Worm (Caenorhabditis elegans): ENCODE measurements around the gene gtap-2.
A peak's percentile ranks its signal among the peaks of the same experiment; 100 is the strongest.

The gtap-2 gene

DNA sequence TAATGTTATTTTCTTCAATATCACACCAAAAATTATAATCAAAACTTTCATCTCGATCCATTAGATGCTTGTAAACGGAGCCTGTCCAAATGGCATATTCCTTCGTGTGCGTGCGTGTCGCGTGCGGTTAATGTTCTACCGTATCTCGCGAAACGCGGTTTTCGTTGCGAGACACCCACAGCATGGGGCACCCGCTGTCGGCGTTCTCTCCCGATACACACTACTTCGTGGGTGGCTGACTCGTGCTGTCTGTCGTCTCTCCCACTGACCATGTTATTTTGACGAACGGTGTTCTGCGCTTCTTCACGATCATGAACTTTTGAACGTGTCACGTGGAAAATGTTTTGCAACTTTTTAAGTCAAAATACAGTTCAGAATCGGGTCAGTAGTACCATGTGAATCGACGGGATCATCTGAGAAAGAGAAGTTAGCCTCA lies 42.9 kb upstream of the gtap-2 start:
- TF ChIP-seq R02D3.7 (tag; optimal IDR thresholded peaks at IDR 0.05) (peak; percentile 59), ceh-82 (tag; optimal IDR thresholded peaks at IDR 0.05) (peak; percentile 86), ama-1 (optimal IDR thresholded peaks at IDR 0.05) (peak; percentile 95), gmeb-1 (tag; optimal IDR thresholded peaks at IDR 0.05) (peak; percentile 93), lin-13 (GFP tag; optimal IDR thresholded peaks at IDR 0.05) (peak; percentile 97), nhr-25 (tag; optimal IDR thresholded peaks at IDR 0.05) (peak; percentile 98), sma-9 (GFP tag; optimal IDR thresholded peaks at IDR 0.05) (peak; percentile 98), sma-9 (tag; optimal IDR thresholded peaks at IDR 0.05) (no peak), Y55F3AM.14 (GFP tag; optimal IDR thresholded peaks at IDR 0.05) (peak; percentile 99), nhr-11 (tag; optimal IDR thresholded peaks at IDR 0.05) (no peak), zag-1 (tag; optimal IDR thresholded peaks at IDR 0.05) (peak; percentile 94), blmp-1 (tag; optimal IDR thresholded peaks at IDR 0.05; ENCODE audit: insufficient read depth) (peak; percentile 83), crh-2 (tag; optimal IDR thresholded peaks at IDR 0.05) (peak; percentile 99), unc-39 (tag; optimal IDR thresholded peaks at IDR 0.05) (peak; percentile 35), ZK546.5 (tag; optimal IDR thresholded peaks at IDR 0.05) (peak; percentile 91), sem-4 (tag; optimal IDR thresholded peaks at IDR 0.05) (peak; percentile 98), elt-1 (tag; optimal IDR thresholded peaks at IDR 0.05) (peak; percentile 57), ztf-4 (tag; optimal IDR thresholded peaks at IDR 0.05) (peak; percentile 99), sma-3 (GFP tag; optimal IDR thresholded peaks at IDR 0.05) (peak; percentile 100), nhr-12 (tag; optimal IDR thresholded peaks at IDR 0.05) (peak; percentile 61), ztf-11 (tag; optimal IDR thresholded peaks at IDR 0.05) (no peak), peb-1 (tag; optimal IDR thresholded peaks at IDR 0.05) (peak; percentile 21), dmd-4 (tag; optimal IDR thresholded peaks at IDR 0.05) (no peak), nhr-129 (tag; optimal IDR thresholded peaks at IDR 0.05) (peak; percentile 98), lin-11 (tag; optimal IDR thresholded peaks at IDR 0.05) (peak; percentile 98), nhr-21 (tag; optimal IDR thresholded peaks at IDR 0.05) (peak; percentile 98), unc-55 (GFP tag; optimal IDR thresholded peaks at IDR 0.05) (peak; percentile 96), nhr-237 (tag; optimal IDR thresholded peaks at IDR 0.05) (peak; percentile 71), alr-1 (tag; optimal IDR thresholded peaks at IDR 0.05) (no peak), skn-1 (tag; optimal IDR thresholded peaks at IDR 0.05) (peak; percentile 41), fos-1 (tag; optimal IDR thresholded peaks at IDR 0.05) (peak; percentile 96), mbf-1 (tag; optimal IDR thresholded peaks at IDR 0.05) (no peak), mdl-1 (tag; optimal IDR thresholded peaks at IDR 0.05) (peak; percentile 97 to 99), aly-2 (tag; optimal IDR thresholded peaks at IDR 0.05) (no peak), nhr-77 (tag; optimal IDR thresholded peaks at IDR 0.05) (peak; percentile 47), egl-27 (tag; optimal IDR thresholded peaks at IDR 0.05) (peak; percentile 96), nhr-10 (tag; optimal IDR thresholded peaks at IDR 0.05) (peak; percentile 90), F13H6.1 (tag; optimal IDR thresholded peaks at IDR 0.05) (peak; percentile 99), unc-62 (GFP tag; optimal IDR thresholded peaks at IDR 0.05) (peak; percentile 83), ceh-16 (tag; optimal IDR thresholded peaks at IDR 0.05) (peak; percentile 99), nhr-6 (tag; optimal IDR thresholded peaks at IDR 0.05) (peak; percentile 94), nhr-23 (tag; optimal IDR thresholded peaks at IDR 0.05) (no peak), elt-3 (tag; optimal IDR thresholded peaks at IDR 0.05) (no peak), snpc-4 (tag; optimal IDR thresholded peaks at IDR 0.05) (peak; percentile 86), ztf-1 (GFP tag; conservative IDR thresholded peaks at IDR 0.05) (0 out of 2 replicates have a peak, but pooled peaks have one; percentile 45), lsy-2 (tag; optimal IDR thresholded peaks at IDR 0.05) (peak; percentile 99 to 100), mab-5 (tag; optimal IDR thresholded peaks at IDR 0.05) (peak; percentile 77), lin-39 (tag; optimal IDR thresholded peaks at IDR 0.05) (no peak), C34F6.9 (tag; optimal IDR thresholded peaks at IDR 0.05) (peak; percentile 100)

Data from whole organism, L2 larva.